Fruit fly (Drosophila melanogaster) whole organism, embryonic: ENCODE measurements around the gene CG33795.

Source experiments
- Abd-B ChIP-seq: fragments of 200-800 bp; sonication (Bioruptor generic); optimal IDR thresholded peaks from 2 replicates; lab custom pipeline; 2018; ENCODE audit warnings: missing biosample characterization, mild to moderate bottlenecking, missing genetic modification characterization, moderate library complexity
- CG10462 ChIP-seq: fragments of 200-800 bp; sonication (Bioruptor generic); optimal IDR thresholded peaks from 2 replicates; lab custom pipeline; 2016; ENCODE audit warnings: missing biosample characterization, missing genetic modification characterization
- CG11560 ChIP-seq: fragments of 200-800 bp; sonication (Bioruptor generic); IDR thresholded peaks from 3 replicates; pipeline ENCODE4 v1.3.6; 2022; ENCODE audit warnings: missing biosample characterization, missing genetic modification characterization
- CG12155 ChIP-seq: fragments of 200-800 bp; sonication (Bioruptor generic); optimal IDR thresholded peaks from 3 replicates; lab custom pipeline; 2016; ENCODE audit warnings: missing biosample characterization, missing genetic modification characterization
- CG12942 ChIP-seq: fragments of 200-800 bp; sonication (Bioruptor generic); optimal IDR thresholded peaks from 3 replicates; lab custom pipeline; 2016; ENCODE audit warnings: missing biosample characterization, missing genetic modification characterization
- CG14667 ChIP-seq: fragments of 200-800 bp; sonication (Bioruptor generic); IDR thresholded peaks from 2 replicates; pipeline ENCODE4 v1.3.6; 2022; ENCODE audit warnings: missing biosample characterization, missing genetic modification characterization
- CG1603 ChIP-seq: fragments of 200-800 bp; sonication (Bioruptor generic); optimal IDR thresholded peaks from 2 replicates; lab custom pipeline; 2019; ENCODE audit warnings: missing biosample characterization, mild to moderate bottlenecking, missing genetic modification characterization, moderate library complexity
- CG17359 ChIP-seq: fragments of 200-800 bp; sonication (Bioruptor generic); optimal IDR thresholded peaks from 3 replicates; lab custom pipeline; 2018; ENCODE audit warnings: missing biosample characterization, mild to moderate bottlenecking, missing genetic modification characterization, moderate library complexity
- CG18476 ChIP-seq: fragments of 200-800 bp; sonication (Bioruptor generic); optimal IDR thresholded peaks from 2 replicates; lab custom pipeline; 2016; ENCODE audit warnings: missing biosample characterization, mild to moderate bottlenecking, missing genetic modification characterization
- CG2120 ChIP-seq: fragments of 200-800 bp; sonication (Bioruptor generic); optimal IDR thresholded peaks from 3 replicates; lab custom pipeline; 2016; ENCODE audit warnings: missing biosample characterization, missing genetic modification characterization
- CG2875 ChIP-seq: fragments of 200-800 bp; sonication (Bioruptor generic); optimal IDR thresholded peaks from 2 replicates; lab custom pipeline; 2017; ENCODE audit warnings: missing biosample characterization, mild to moderate bottlenecking, missing genetic modification characterization, missing genetic modification reagents
- CG30020 ChIP-seq: fragments of 200-800 bp; optimal IDR thresholded peaks from 2 replicates; lab custom pipeline; 2019; ENCODE audit warnings: missing biosample characterization, mild to moderate bottlenecking, missing genetic modification characterization, moderate library complexity
- CG3281 ChIP-seq: fragments of 200-800 bp; sonication (Bioruptor generic); optimal IDR thresholded peaks from 3 replicates; lab custom pipeline; 2017; ENCODE audit warnings: missing biosample characterization, mild to moderate bottlenecking, missing genetic modification characterization
- CG33557 ChIP-seq: fragments of 200-800 bp; sonication (Bioruptor generic); optimal IDR thresholded peaks from 2 replicates; lab custom pipeline; 2019; ENCODE audit warnings: missing biosample characterization, mild to moderate bottlenecking, missing genetic modification characterization, moderate library complexity
- CG4328 ChIP-seq: fragments of 200-800 bp; sonication (Bioruptor generic); optimal IDR thresholded peaks from 3 replicates; lab custom pipeline; 2017; ENCODE audit warnings: missing biosample characterization, missing genetic modification reagents, missing genetic modification characterization
- CG4617 ChIP-seq: fragments of 200-800 bp; sonication (Bioruptor generic); optimal IDR thresholded peaks from 3 replicates; lab custom pipeline; 2016; ENCODE audit warnings: missing biosample characterization, missing genetic modification characterization, borderline replicate concordance
- CG7839 ChIP-seq: fragments of 200-800 bp; sonication (Bioruptor generic); optimal IDR thresholded peaks from 3 replicates; lab custom pipeline; 2018; ENCODE audit warnings: missing biosample characterization, mild to moderate bottlenecking, missing genetic modification characterization, moderate library complexity
- CG8089 ChIP-seq: fragments of 200-800 bp; sonication (Bioruptor generic); optimal IDR thresholded peaks from 3 replicates; lab custom pipeline; 2016; ENCODE audit warnings: missing biosample characterization, missing genetic modification characterization
- CG8290 ChIP-seq, 3 experiments: fragments of 200-800 bp; sonication (Bioruptor generic); optimal IDR thresholded peaks; 2 replicates each; lab custom pipeline; 2016 to 2019; ENCODE audit warnings: missing biosample characterization in 3 of 3, missing genetic modification characterization in 3 of 3, mild to moderate bottlenecking in 2 of 3, moderate library complexity in 1 of 3
- CG9215 ChIP-seq: fragments of 200-800 bp; sonication (Bioruptor generic); IDR thresholded peaks from 2 replicates; pipeline ENCODE4 v1.3.6; 2022; ENCODE audit warnings: missing biosample characterization, missing genetic modification characterization
- D19B ChIP-seq: fragments of 200-800 bp; sonication (Bioruptor generic); optimal IDR thresholded peaks from 2 replicates; lab custom pipeline; 2017; ENCODE audit warnings: missing biosample characterization, mild to moderate bottlenecking, missing genetic modification characterization
- Dfd ChIP-seq, 2 experiments: fragments of >200 bp; optimal IDR thresholded peaks; 2 replicates each; lab custom pipeline; 2017; ENCODE audit warnings: missing biosample characterization in 2 of 2, missing genetic modification characterization in 2 of 2
- Eip74EF ChIP-seq, 2 experiments: fragments of 200-800 bp in 1 of 2; fragments of >200 bp in 1 of 2; sonication (Bioruptor generic) in 1 of 2; optimal IDR thresholded peaks; 2 replicates each; lab custom pipeline; 2017 to 2019; ENCODE audit warnings: missing biosample characterization in 2 of 2, missing genetic modification characterization in 2 of 2, mild to moderate bottlenecking in 1 of 2, moderate library complexity in 1 of 2
- H2.0 ChIP-seq: fragments of 200-800 bp; sonication (Bioruptor generic); IDR thresholded peaks from 2 replicates; pipeline ENCODE4 v1.3.6; 2022; ENCODE audit warnings: missing biosample characterization, missing genetic modification characterization
- HHEX ChIP-seq: fragments of 200-800 bp; sonication (Bioruptor generic); optimal IDR thresholded peaks from 3 replicates; lab custom pipeline; 2017; ENCODE audit warnings: missing biosample characterization, mild to moderate bottlenecking, missing genetic modification characterization, missing genetic modification reagents
- Hmr ChIP-seq: fragments of 200-800 bp; sonication (Bioruptor generic); optimal IDR thresholded peaks from 3 replicates; lab custom pipeline; 2017; ENCODE audit warnings: mild to moderate bottlenecking, missing biosample characterization, missing genetic modification reagents, missing genetic modification characterization
- Mes4 ChIP-seq: fragments of 200-800 bp; sonication (Bioruptor generic); optimal IDR thresholded peaks from 2 replicates; lab custom pipeline; 2016; ENCODE audit warnings: missing biosample characterization, missing genetic modification characterization
- Nf-YA ChIP-seq: fragments of 200-800 bp; sonication (Bioruptor generic); IDR thresholded peaks from 2 replicates; pipeline ENCODE4 v1.3.6; 2022; ENCODE audit warnings: missing biosample characterization, missing genetic modification characterization
- Pdp1 ChIP-seq, 2 experiments: fragments of 200-800 bp; sonication (Bioruptor generic); optimal IDR thresholded peaks; 3 replicates each; lab custom pipeline; 2016; ENCODE audit warnings: missing biosample characterization in 2 of 2, missing genetic modification characterization in 2 of 2, mild to moderate bottlenecking in 1 of 2, moderate library complexity in 1 of 2
- Rfx ChIP-seq: fragments of 200-800 bp; sonication (Bioruptor generic); IDR thresholded peaks from 2 replicates; pipeline ENCODE4 v1.3.6; 2022; ENCODE audit warnings: missing biosample characterization, missing genetic modification characterization
- Xrp1 ChIP-seq: fragments of 200-800 bp; sonication (Bioruptor generic); IDR thresholded peaks from 2 replicates; pipeline ENCODE4 v1.3.6; 2022; ENCODE audit warnings: missing biosample characterization, missing genetic modification characterization
- bcd ChIP-seq: fragments of 200-800 bp; sonication (Bioruptor generic); optimal IDR thresholded peaks from 2 replicates; lab custom pipeline; 2017; ENCODE audit warnings: missing biosample characterization, mild to moderate bottlenecking, missing genetic modification characterization
- cato ChIP-seq: fragments of 200-800 bp; sonication (Bioruptor generic); optimal IDR thresholded peaks from 2 replicates; lab custom pipeline; 2016; ENCODE audit warnings: missing biosample characterization, missing genetic modification characterization, borderline replicate concordance
- croc ChIP-seq: fragments of 200-800 bp; sonication (Bioruptor generic); conservative IDR thresholded peaks from 3 replicates; pipeline ENCODE4 v1.3.6; 2022; ENCODE audit warnings: missing biosample characterization, missing genetic modification characterization
- crol ChIP-seq: fragments of 200-800 bp; sonication (Bioruptor generic); IDR thresholded peaks from 2 replicates; pipeline ENCODE4 v1.3.6; 2022; ENCODE audit warnings: missing biosample characterization, missing genetic modification characterization
- danr ChIP-seq: fragments of 200-800 bp; sonication (Bioruptor generic); IDR thresholded peaks from 2 replicates; pipeline ENCODE4 v1.3.6; 2022; ENCODE audit warnings: missing biosample characterization, missing genetic modification characterization
- dysf ChIP-seq: fragments of 200-800 bp; sonication (Bioruptor generic); IDR thresholded peaks from 3 replicates; pipeline ENCODE4 v1.3.6; 2022; ENCODE audit warnings: missing biosample characterization, missing genetic modification characterization
- fd102C ChIP-seq: fragments of 200-800 bp; sonication (Bioruptor generic); optimal IDR thresholded peaks from 2 replicates; lab custom pipeline; 2018; ENCODE audit warnings: missing biosample characterization, mild to moderate bottlenecking, missing genetic modification characterization, moderate library complexity
- ftz-f1 ChIP-seq: fragments of 200-800 bp; sonication (Bioruptor generic); optimal IDR thresholded peaks from 2 replicates; lab custom pipeline; 2016; ENCODE audit warnings: missing biosample characterization, missing genetic modification characterization
- gcm2 ChIP-seq: fragments of 200-800 bp; sonication (Bioruptor generic); optimal IDR thresholded peaks from 2 replicates; lab custom pipeline; 2016; ENCODE audit warnings: missing biosample characterization, missing genetic modification characterization
- h ChIP-seq: fragments of >200 bp; optimal IDR thresholded peaks from 2 replicates; lab custom pipeline; 2017
- ind ChIP-seq: fragments of 200-800 bp; sonication (Bioruptor generic); optimal IDR thresholded peaks from 3 replicates; lab custom pipeline; 2016; ENCODE audit warnings: missing biosample characterization, missing genetic modification characterization
- kni ChIP-seq: fragments of 200-800 bp; sonication (Bioruptor generic); optimal IDR thresholded peaks from 3 replicates; lab custom pipeline; 2017; ENCODE audit warnings: mild to moderate bottlenecking, missing biosample characterization, missing genetic modification reagents, missing genetic modification characterization
- lab ChIP-seq: fragments of 200-800 bp; sonication (Bioruptor generic); optimal IDR thresholded peaks from 3 replicates; lab custom pipeline; 2017; ENCODE audit warnings: missing biosample characterization, missing genetic modification characterization, mild to moderate bottlenecking, moderate library complexity, missing genetic modification reagents
- lbe ChIP-seq: fragments of 200-800 bp; sonication (Bioruptor generic); optimal IDR thresholded peaks from 2 replicates; lab custom pipeline; 2016; ENCODE audit warnings: missing biosample characterization, mild to moderate bottlenecking, missing genetic modification characterization
- mld ChIP-seq: fragments of 200-800 bp; sonication (Bioruptor generic); IDR thresholded peaks from 3 replicates; pipeline ENCODE4 v1.3.6; 2022; ENCODE audit warnings: missing biosample characterization, missing genetic modification characterization; ENCODE audit not compliant: partially characterized antibody
- otp ChIP-seq: fragments of 200-800 bp; sonication (Bioruptor generic); IDR thresholded peaks from 3 replicates; pipeline ENCODE4, ENCODE4 v1.3.6; 2022; ENCODE audit warnings: missing biosample characterization, missing genetic modification characterization
- peb ChIP-seq: fragments of 200-800 bp; sonication (Bioruptor generic); IDR thresholded peaks from 2 replicates; pipeline ENCODE4 v1.3.6; 2022; ENCODE audit warnings: missing biosample characterization, missing genetic modification characterization
- slbo ChIP-seq: fragments of 200-800 bp; sonication (Bioruptor generic); IDR thresholded peaks from 2 replicates; pipeline ENCODE4 v1.3.6; 2022; ENCODE audit warnings: missing biosample characterization, missing genetic modification characterization
- slou ChIP-seq: fragments of 200-800 bp; sonication (Bioruptor generic); optimal IDR thresholded peaks from 3 replicates; lab custom pipeline; 2016; ENCODE audit warnings: missing biosample characterization, missing genetic modification characterization
- tx ChIP-seq: fragments of 200-800 bp; sonication (Bioruptor generic); optimal IDR thresholded peaks from 2 replicates; lab custom pipeline; 2016; ENCODE audit warnings: missing biosample characterization, missing genetic modification characterization
- wdn ChIP-seq: fragments of 200-800 bp; sonication (Bioruptor generic); IDR thresholded peaks from 2 replicates; pipeline ENCODE4 v1.3.6; 2022; ENCODE audit warnings: missing biosample characterization, missing genetic modification characterization

The CG33795 gene

dm6 chr3L:16160073-16160398 is 11.1 kb downstream of the CG33795 start (continued):
- no peak for TF ChIP-seq Mes4
- 0 out of 2 replicates have a peak, but pooled peaks have one; percentile 20 for TF ChIP-seq wdn (GFP tag; lab: Robert Waterston, UW)
- TF ChIP-seq Eip74EF (GFP tag; optimal IDR thresholded peaks at IDR 0.05; lab: Kevin White, UChicago): no peak
- TF ChIP-seq CG4617 (GFP tag; lab: Kevin White, UChicago): no peak
- TF ChIP-seq CG12155 (GFP tag; lab: Kevin White, UChicago): no peak
- no peak for TF ChIP-seq CG9215
- no peak for TF ChIP-seq CG17359 (tag; lab: Kevin White, UChicago)
- no peak for TF ChIP-seq kni (GFP tag; lab: Kevin White, UChicago)
- TF ChIP-seq slou (GFP tag; lab: Kevin White, UChicago): no peak
- no peak for TF ChIP-seq HHEX (GFP tag; lab: Kevin White, UChicago)
- TF ChIP-seq D19B: peak; percentile 82
- no peak for TF ChIP-seq CG10462
- no peak for TF ChIP-seq Dfd (GFP tag; optimal IDR thresholded peaks at IDR 0.05; lab: Kevin White, UChicago)
- peak; percentile 64 for TF ChIP-seq Hmr (GFP tag; lab: Kevin White, UChicago)
- no peak for TF ChIP-seq CG14667 (GFP tag; lab: Robert Waterston, UW)
- TF ChIP-seq CG2120 (GFP tag; lab: Kevin White, UChicago): peak; percentile 78
- TF ChIP-seq tx (GFP tag; lab: Kevin White, UChicago): no peak
- no peak for TF ChIP-seq Nf-YA (GFP tag; lab: Robert Waterston, UW)
- TF ChIP-seq peb: no peak
- TF ChIP-seq H2.0 (GFP tag; lab: Robert Waterston, UW): no peak
- TF ChIP-seq CG1603 (tag; lab: Kevin White, UChicago): no peak
- TF ChIP-seq otp (GFP tag; lab: Robert Waterston, UW): no peak
- TF ChIP-seq cato (GFP tag; lab: Kevin White, UChicago): no peak
- peak; percentile 52 for TF ChIP-seq CG3281 (GFP tag; lab: Kevin White, UChicago)
- no peak for TF ChIP-seq lbe
- no peak for TF ChIP-seq ftz-f1
- peak in 1 of 2 experiments; percentile 7 for TF ChIP-seq Pdp1 (GFP tag; optimal IDR thresholded peaks at IDR 0.05; lab: Kevin White, UChicago)
- TF ChIP-seq Xrp1 (GFP tag; lab: Robert Waterston, UW): no peak
- TF ChIP-seq lab: peak; percentile 60
- no peak for TF ChIP-seq ind (GFP tag; lab: Kevin White, UChicago)
- TF ChIP-seq CG30020 (tag; lab: Kevin White, UChicago): no peak
- no peak for TF ChIP-seq CG4328 (GFP tag; lab: Kevin White, UChicago)
- no peak for TF ChIP-seq croc (GFP tag; lab: Robert Waterston, UW)
- no peak for TF ChIP-seq bcd (GFP tag; lab: Kevin White, UChicago)
- TF ChIP-seq fd102C (GFP tag; lab: Kevin White, UChicago): no peak
- TF ChIP-seq CG7839 (tag; lab: Kevin White, UChicago): peak; percentile 40
- no peak for TF ChIP-seq mld (GFP tag; lab: Robert Waterston, UW)
- no peak for TF ChIP-seq CG11560 (tag; lab: Robert Waterston, UW)
- TF ChIP-seq CG2875 (GFP tag; lab: Kevin White, UChicago): no peak
- TF ChIP-seq CG8290 (GFP tag; optimal IDR thresholded peaks at IDR 0.05; lab: Kevin White, UChicago): no peak
- peak in 1 of 2 experiments; percentile 16 for TF ChIP-seq CG8290 (tag; optimal IDR thresholded peaks at IDR 0.05; lab: Kevin White, UChicago)
- TF ChIP-seq h: no peak
- no peak for TF ChIP-seq CG18476
- no peak for TF ChIP-seq CG12942 (GFP tag; lab: Kevin White, UChicago)
- no peak for TF ChIP-seq dysf (GFP tag; lab: Robert Waterston, UW)
- peak; percentile 41; the same call in 1 of the 2 replicates for TF ChIP-seq slbo
- no peak for TF ChIP-seq Rfx (GFP tag; lab: Robert Waterston, UW)
- no peak for TF ChIP-seq CG33557 (GFP tag; lab: Kevin White, UChicago)
- no peak for TF ChIP-seq crol (GFP tag; lab: Robert Waterston, UW)
- no peak for TF ChIP-seq CG8089 (GFP tag; lab: Kevin White, UChicago)
- TF ChIP-seq danr (GFP tag; lab: Robert Waterston, UW): no peak
- no peak for TF ChIP-seq gcm2 (GFP tag; lab: Kevin White, UChicago)
- no peak for TF ChIP-seq Abd-B
